Worm (Caenorhabditis elegans) whole organism, young adult: Measurements from ENCODE around the gene fezf-1.

Source experiments
- B0035.1 ChIP-seq: sonication (generic microtip); optimal IDR thresholded peaks from 2 replicates; lab custom pipeline; 2016; ENCODE audit warnings: missing genetic modification characterization, mild to moderate bottlenecking, missing compliant biosample characterization, missing genotype, missing genetic modification reagents
- B0261.1 ChIP-seq: sonication (generic microtip); optimal IDR thresholded peaks from 2 replicates; lab custom pipeline; 2016; ENCODE audit warnings: mild to moderate bottlenecking, missing genetic modification characterization, moderate library complexity, missing compliant biosample characterization
- D2030.7 ChIP-seq: fragments of 200-800 bp; sonication (Bioruptor generic); IDR thresholded peaks from 2 replicates; pipeline ENCODE4 v1.3.6; 2022; ENCODE audit warnings: missing genetic modification reagents, missing genetic modification characterization, missing compliant biosample characterization
- F33H1.4 ChIP-seq: fragments of 200-800 bp; sonication (Bioruptor generic); IDR thresholded peaks from 2 replicates; pipeline ENCODE4 v1.3.6; 2022; ENCODE audit warnings: missing genetic modification reagents, missing genetic modification characterization, missing compliant biosample characterization
- F37B4.10 ChIP-seq: fragments of 200-800 bp; sonication (Bioruptor generic); IDR thresholded peaks from 2 replicates; pipeline ENCODE4 v1.3.6; 2022; ENCODE audit warnings: missing genetic modification characterization, missing compliant biosample characterization
- F57C9.4 ChIP-seq: sonication (generic microtip); optimal IDR thresholded peaks from 2 replicates; lab custom pipeline; 2017; ENCODE audit warnings: mild to moderate bottlenecking, missing genetic modification characterization, missing compliant biosample characterization
- K11D2.4 ChIP-seq: fragments of 200-800 bp; sonication (Bioruptor generic); IDR thresholded peaks from 2 replicates; pipeline ENCODE4 v1.3.6; 2022; ENCODE audit warnings: missing genetic modification reagents, missing genetic modification characterization, missing compliant biosample characterization
- T26A5.8 ChIP-seq: sonication (generic microtip); optimal IDR thresholded peaks from 2 replicates; lab custom pipeline; 2016; ENCODE audit warnings: missing genetic modification characterization, missing compliant biosample characterization
- Y53G8AR.9 ChIP-seq: fragments of 200-800 bp; sonication (Bioruptor generic); conservative IDR thresholded peaks from 2 replicates; pipeline ENCODE4 v1.3.6; 2022; ENCODE audit warnings: missing genetic modification reagents, missing genetic modification characterization, missing compliant biosample characterization
- aptf-3 ChIP-seq: fragments of 200-800 bp; sonication (Bioruptor generic); IDR thresholded peaks from 2 replicates; pipeline ENCODE4 v1.3.6; 2022; ENCODE audit warnings: missing genetic modification characterization, missing compliant biosample characterization
- attf-6 ChIP-seq: fragments of 200-800 bp; sonication (Bioruptor generic); IDR thresholded peaks from 2 replicates; pipeline ENCODE4 v1.3.6; 2022; ENCODE audit warnings: missing genetic modification reagents, missing genetic modification characterization, missing compliant biosample characterization
- ceh-40 ChIP-seq: fragments of 200-800 bp; sonication (Bioruptor generic); IDR thresholded peaks from 2 replicates; pipeline ENCODE4 v1.3.6; 2022; ENCODE audit warnings: missing genetic modification characterization, missing compliant biosample characterization
- chd-7 ChIP-seq: sonication (generic microtip); optimal IDR thresholded peaks from 2 replicates; lab custom pipeline; 2016; ENCODE audit warnings: mild to moderate bottlenecking, missing genetic modification characterization, moderate library complexity, missing compliant biosample characterization
- dox-1 ChIP-seq: fragments of 200-800 bp; sonication (Bioruptor generic); IDR thresholded peaks from 2 replicates; pipeline ENCODE4 v1.3.6; 2022; ENCODE audit warnings: missing genetic modification reagents, missing genetic modification characterization, missing compliant biosample characterization
- efl-1 ChIP-seq: fragments of 150-350 bp; optimal IDR thresholded peaks from 2 replicates; lab custom pipeline; 2014; ENCODE audit warnings: missing biosample characterization, missing genetic modification reagents, missing genetic modification characterization
- egl-44 ChIP-seq: fragments of 200-800 bp; sonication (Bioruptor generic); IDR thresholded peaks from 2 replicates; pipeline ENCODE4 v1.3.6; 2022; ENCODE audit warnings: missing genetic modification reagents, missing genetic modification characterization, missing compliant biosample characterization
- ekl-4 ChIP-seq: fragments of 200-800 bp; sonication (Bioruptor generic); IDR thresholded peaks from 2 replicates; pipeline ENCODE4 v1.3.6; 2022; ENCODE audit warnings: missing genetic modification reagents, missing genetic modification characterization, missing compliant biosample characterization
- him-1 ChIP-seq: sonication (generic microtip); optimal IDR thresholded peaks from 2 replicates; lab custom pipeline; 2016; ENCODE audit warnings: missing genotype, missing genetic modification reagents, missing genetic modification characterization, missing compliant biosample characterization
- hlh-12 ChIP-seq: sonication (generic microtip); optimal IDR thresholded peaks from 2 replicates; lab custom pipeline; 2016; ENCODE audit warnings: missing genetic modification characterization, missing compliant biosample characterization
- hmg-1.2 ChIP-seq: fragments of 200-800 bp; sonication (Bioruptor generic); IDR thresholded peaks from 2 replicates; pipeline ENCODE4 v1.3.6; 2022; ENCODE audit warnings: missing genetic modification reagents, missing genetic modification characterization, missing compliant biosample characterization
- lag-1 ChIP-seq: fragments of 200-800 bp; sonication (Bioruptor generic); IDR thresholded peaks from 2 replicates; pipeline ENCODE4 v1.3.6; 2022; ENCODE audit warnings: missing genetic modification reagents, missing genetic modification characterization, missing compliant biosample characterization
- let-526 ChIP-seq: fragments of 200-800 bp; sonication (Bioruptor generic); IDR thresholded peaks from 2 replicates; pipeline ENCODE4 v1.3.6; 2022; ENCODE audit warnings: missing genetic modification reagents, missing genetic modification characterization, missing compliant biosample characterization
- lin-26 ChIP-seq: fragments of 200-800 bp; sonication (Bioruptor generic); IDR thresholded peaks from 2 replicates; pipeline ENCODE4 v1.3.6; 2022; ENCODE audit warnings: missing genetic modification reagents, missing genetic modification characterization, missing compliant biosample characterization
- lin-54 ChIP-seq: fragments of 200-800 bp; sonication (Bioruptor generic); optimal IDR thresholded peaks from 2 replicates; lab custom pipeline; 2018; ENCODE audit warnings: mild to moderate bottlenecking, missing genetic modification characterization, missing compliant biosample characterization
- lir-1 ChIP-seq: fragments of 200-800 bp; sonication (Bioruptor generic); conservative IDR thresholded peaks from 2 replicates; pipeline ENCODE4 v1.3.6; 2022; ENCODE audit warnings: missing genetic modification reagents, missing genetic modification characterization, missing compliant biosample characterization
- lsl-1 ChIP-seq: fragments of 200-800 bp; sonication (Bioruptor generic); optimal IDR thresholded peaks from 2 replicates; lab custom pipeline; 2018; ENCODE audit warnings: mild to moderate bottlenecking, missing genetic modification characterization, moderate library complexity, missing compliant biosample characterization
- madf-6 ChIP-seq: fragments of 200-800 bp; sonication (Bioruptor generic); IDR thresholded peaks from 2 replicates; pipeline ENCODE4 v1.3.6; 2022; ENCODE audit warnings: missing genetic modification reagents, missing genetic modification characterization, missing compliant biosample characterization
- madf-8 ChIP-seq: fragments of 200-800 bp; sonication (Bioruptor generic); conservative IDR thresholded peaks from 2 replicates; pipeline ENCODE4 v1.3.6; 2022; ENCODE audit warnings: missing genetic modification reagents, missing genetic modification characterization, missing compliant biosample characterization
- mel-28 ChIP-seq: sonication (generic microtip); optimal IDR thresholded peaks from 2 replicates; lab custom pipeline; 2016; ENCODE audit warnings: borderline replicate concordance, mild to moderate bottlenecking, missing genetic modification characterization, missing compliant biosample characterization
- nfya-1 ChIP-seq: sonication (generic microtip); optimal IDR thresholded peaks from 2 replicates; lab custom pipeline; 2017; ENCODE audit warnings: antibody characterized with exemption, missing compliant biosample characterization, missing genetic modification characterization, borderline replicate concordance; ENCODE audit not compliant: insufficient read depth
- nhr-120 ChIP-seq: fragments of 200-800 bp; sonication (Bioruptor generic); IDR thresholded peaks from 2 replicates; pipeline ENCODE4 v1.3.6; 2022; ENCODE audit warnings: missing genetic modification characterization, missing compliant biosample characterization
- nhr-179 ChIP-seq: sonication (generic microtip); optimal IDR thresholded peaks from 2 replicates; lab custom pipeline; 2016; ENCODE audit warnings: mild to moderate bottlenecking, missing genetic modification characterization, missing compliant biosample characterization
- nhr-80 ChIP-seq: sonication (generic microtip); optimal IDR thresholded peaks from 2 replicates; lab custom pipeline; 2016; ENCODE audit warnings: missing genetic modification characterization, missing compliant biosample characterization
- pha-4 ChIP-seq: fragments of 150-350 bp; sonication (generic microtip); optimal IDR thresholded peaks from 2 replicates; lab custom pipeline; 2014; ENCODE audit warnings: missing biosample characterization, missing genetic modification reagents, missing genetic modification characterization
- sea-2 ChIP-seq: fragments of 200-800 bp; sonication (Bioruptor generic); IDR thresholded peaks from 2 replicates; pipeline ENCODE4 v1.3.6; 2022; ENCODE audit warnings: missing genetic modification characterization, missing compliant biosample characterization
- snpc-1.3 ChIP-seq: sonication (generic microtip); optimal IDR thresholded peaks from 2 replicates; lab custom pipeline; 2017; ENCODE audit warnings: missing genetic modification characterization, mild to moderate bottlenecking, missing compliant biosample characterization, antibody characterized with exemption, moderate library complexity, missing genotype, missing genetic modification reagents; ENCODE audit not compliant: insufficient read depth
- snpc-4 ChIP-seq, 5 experiments: fragments of 150-350 bp in 1 of 5; sonication (generic microtip) in 4 of 5; optimal IDR thresholded peaks; 2 replicates each; lab custom pipeline; 2014 to 2018; ENCODE audit warnings: missing genetic modification characterization in 5 of 5, missing biosample characterization in 3 of 5, antibody characterized with exemption in 2 of 5, mild to moderate bottlenecking in 2 of 5, missing compliant biosample characterization in 2 of 5, missing genotype in 2 of 5, moderate library complexity in 2 of 5, missing genetic modification reagents in 1 of 5
- zim-3 ChIP-seq: sonication (generic microtip); optimal IDR thresholded peaks from 2 replicates; lab custom pipeline; 2017; ENCODE audit warnings: mild to moderate bottlenecking, missing genetic modification characterization, moderate library complexity, missing compliant biosample characterization
- ztf-18 ChIP-seq: sonication (generic microtip); optimal IDR thresholded peaks from 2 replicates; lab custom pipeline; 2016; ENCODE audit warnings: missing genotype, mild to moderate bottlenecking, missing genetic modification characterization, missing compliant biosample characterization
- ztf-26 ChIP-seq: sonication (generic microtip); optimal IDR thresholded peaks from 2 replicates; lab custom pipeline; 2017; ENCODE audit warnings: missing genetic modification characterization, missing compliant biosample characterization
- ztf-3 ChIP-seq: fragments of 200-800 bp; sonication (Bioruptor generic); optimal IDR thresholded peaks from 2 replicates; lab custom pipeline; 2018; ENCODE audit warnings: mild to moderate bottlenecking, missing genetic modification characterization, missing compliant biosample characterization

Gene fezf-1

ce11 chrIV:13512112-13512569 is 46.2 kb downstream of the fezf-1 start, which contains the start of gene puf-3 (continued):
- TF ChIP-seq ztf-3 (GFP tag; lab: Kevin White, UChicago) (no peak), K11D2.4 (GFP tag; lab: Robert Waterston, UW) (no peak), madf-8 (peak; percentile 97)

DNA sequence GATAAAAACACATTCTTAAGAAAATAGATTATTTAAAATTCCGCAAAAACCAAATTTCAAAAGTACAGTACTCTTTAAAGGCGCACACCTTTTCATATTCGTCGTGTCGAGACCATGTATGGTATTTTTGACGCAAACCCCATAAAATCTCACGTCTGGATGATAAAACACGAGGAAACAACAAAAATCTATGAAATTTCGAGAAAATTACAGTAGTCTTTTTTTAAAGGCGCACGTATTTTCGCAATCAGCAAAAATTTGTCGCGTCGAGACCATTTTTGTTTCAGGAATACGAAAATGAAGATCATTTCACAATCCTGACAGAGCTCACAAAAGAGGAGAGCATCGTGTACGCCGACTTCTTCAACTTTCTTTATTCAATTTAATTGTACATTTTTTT is 47.1 kb downstream of the fezf-1 start:
- TF ChIP-seq nfya-1 (tag; lab: Kevin White, UChicago) (no peak), F33H1.4 (GFP tag; lab: Robert Waterston, UW) (peak; percentile 61), pha-4 (tag; lab: Kevin White, UChicago) (no peak), egl-44 (GFP tag; lab: Robert Waterston, UW) (no peak), D2030.7 (GFP tag; lab: Robert Waterston, UW) (no peak), B0035.1 (tag; lab: Kevin White, UChicago) (no peak), lin-54 (no peak), ztf-26 (tag; lab: Kevin White, UChicago) (no peak), lag-1 (no peak), F37B4.10 (no peak), efl-1 (GFP tag; lab: Kevin White, UChicago) (no peak), snpc-4 (GFP tag; optimal IDR thresholded peaks at IDR 0.05; lab: Kevin White, UChicago) (no peak), snpc-4 (tag; optimal IDR thresholded peaks at IDR 0.05; lab: Kevin White, UChicago) (peak in 1 of 4 experiments; percentile 66), nhr-179 (tag; lab: Kevin White, UChicago) (no peak), attf-6 (GFP tag; lab: Robert Waterston, UW) (peak; percentile 69; the same call in 1 of the 2 replicates), sea-2 (no peak), snpc-1.3 (tag; lab: Kevin White, UChicago) (no peak), hlh-12 (tag; lab: Kevin White, UChicago) (no peak), K11D2.4 (GFP tag; lab: Robert Waterston, UW) (no peak), ztf-18 (no peak), Y53G8AR.9 (GFP tag; lab: Robert Waterston, UW) (no peak), T26A5.8 (no peak), mel-28 (tag; lab: Kevin White, UChicago) (no peak), nhr-120 (GFP tag; lab: Robert Waterston, UW) (no peak), ekl-4 (GFP tag; lab: Robert Waterston, UW) (no peak), zim-3 (tag; lab: Kevin White, UChicago) (no peak), lir-1 (GFP tag; lab: Robert Waterston, UW) (no peak), hmg-1.2 (GFP tag; lab: Robert Waterston, UW) (no peak), aptf-3 (GFP tag; lab: Robert Waterston, UW) (no peak), dox-1 (GFP tag; lab: Robert Waterston, UW) (no peak), lsl-1 (GFP tag; lab: Kevin White, UChicago) (peak; percentile 68), F57C9.4 (tag; lab: Kevin White, UChicago) (no peak), madf-6 (GFP tag; lab: Robert Waterston, UW) (peak; percentile 59), B0261.1 (no peak), let-526 (GFP tag; lab: Robert Waterston, UW) (no peak), ceh-40 (GFP tag; lab: Robert Waterston, UW) (no peak), chd-7 (tag; lab: Kevin White, UChicago) (no peak), him-1 (peak; percentile 52), lin-26 (GFP tag; lab: Robert Waterston, UW) (no peak), nhr-80 (tag; lab: Kevin White, UChicago) (no peak)
